Worm (Caenorhabditis elegans) whole organism, mixed stage, embryonic: ENCODE data around the gene T19D2.3.

Source experiments
- M03D4.4 ChIP-seq: sonication (generic microtip); optimal IDR thresholded peaks from 2 replicates; lab custom pipeline; 2017; ENCODE audit warnings: mild to moderate bottlenecking, missing genetic modification characterization, missing compliant biosample characterization
- bed-3 ChIP-seq: fragments of 200-800 bp; sonication (Bioruptor generic); optimal IDR thresholded peaks from 3 replicates; lab custom pipeline; 2018; ENCODE audit warnings: mild to moderate bottlenecking, missing genetic modification characterization, moderate library complexity, missing compliant biosample characterization
- blmp-1 ChIP-seq: fragments of 150-350 bp; optimal IDR thresholded peaks from 2 replicates; lab custom pipeline; 2014; ENCODE audit warnings: missing biosample characterization, missing genetic modification characterization
- ceh-39 ChIP-seq: fragments of 150-350 bp; optimal IDR thresholded peaks from 2 replicates; lab custom pipeline; 2014; ENCODE audit warnings: missing biosample characterization, missing genetic modification characterization
- ceh-43 ChIP-seq: fragments of 200-800 bp; sonication (Bioruptor generic); optimal IDR thresholded peaks from 2 replicates; lab custom pipeline; 2018; ENCODE audit warnings: mild to moderate bottlenecking, missing genetic modification characterization, moderate library complexity, missing compliant biosample characterization
- ceh-83 ChIP-seq: fragments of 200-800 bp; sonication (Bioruptor generic); optimal IDR thresholded peaks from 2 replicates; lab custom pipeline; 2018; ENCODE audit warnings: mild to moderate bottlenecking, missing genetic modification characterization, missing compliant biosample characterization
- ces-1 ChIP-seq: fragments of 150-350 bp; optimal IDR thresholded peaks from 2 replicates; lab custom pipeline; 2014; ENCODE audit warnings: missing biosample characterization, missing genetic modification reagents, missing genetic modification characterization
- cnd-1 ChIP-seq: fragments of 200-800 bp; sonication (Bioruptor generic); optimal IDR thresholded peaks from 2 replicates; lab custom pipeline; 2018; ENCODE audit warnings: mild to moderate bottlenecking, missing genetic modification characterization, missing compliant biosample characterization
- drap-1 ChIP-seq: fragments of 200-800 bp; sonication (Bioruptor generic); optimal IDR thresholded peaks from 3 replicates; lab custom pipeline; 2018; ENCODE audit warnings: mild to moderate bottlenecking, missing genetic modification characterization, missing compliant biosample characterization
- elt-1 ChIP-seq: sonication (generic microtip); optimal IDR thresholded peaks from 2 replicates; lab custom pipeline; 2017; ENCODE audit warnings: missing genetic modification characterization, mild to moderate bottlenecking, missing compliant biosample characterization, antibody characterized with exemption, moderate library complexity, borderline replicate concordance; ENCODE audit not compliant: insufficient read depth
- elt-3 ChIP-seq: fragments of 150-350 bp; optimal IDR thresholded peaks from 2 replicates; lab custom pipeline; 2014; ENCODE audit warnings: missing biosample characterization, missing genetic modification characterization
- ham-2 ChIP-seq: fragments of 200-800 bp; sonication (Bioruptor generic); optimal IDR thresholded peaks from 2 replicates; lab custom pipeline; 2018; ENCODE audit warnings: mild to moderate bottlenecking, missing genetic modification characterization, missing compliant biosample characterization
- hlh-1 ChIP-seq: fragments of 150-350 bp; optimal IDR thresholded peaks from 2 replicates; lab custom pipeline; 2014; ENCODE audit warnings: missing biosample characterization, missing genetic modification reagents, missing genetic modification characterization
- lin-13 ChIP-seq: fragments of 150-350 bp; optimal IDR thresholded peaks from 2 replicates; lab custom pipeline; 2014; ENCODE audit warnings: missing biosample characterization, missing genetic modification characterization
- lin-32 ChIP-seq: fragments of 200-800 bp; sonication (Bioruptor generic); optimal IDR thresholded peaks from 2 replicates; lab custom pipeline; 2018; ENCODE audit warnings: mild to moderate bottlenecking, missing genetic modification characterization, missing compliant biosample characterization
- lsy-2 ChIP-seq: fragments of 150-350 bp; optimal IDR thresholded peaks from 2 replicates; lab custom pipeline; 2014; ENCODE audit warnings: missing biosample characterization, missing genetic modification characterization
- mab-5 ChIP-seq: fragments of 150-350 bp; optimal IDR thresholded peaks from 2 replicates; lab custom pipeline; 2014; ENCODE audit warnings: missing biosample characterization, missing genetic modification characterization
- mep-1 ChIP-seq: fragments of 150-350 bp; optimal IDR thresholded peaks from 2 replicates; lab custom pipeline; 2017; ENCODE audit warnings: missing biosample characterization, missing genetic modification reagents, missing genetic modification characterization, inconsistent platforms
- mls-2 ChIP-seq: sonication (generic microtip); optimal IDR thresholded peaks from 2 replicates; lab custom pipeline; 2016; ENCODE audit warnings: mild to moderate bottlenecking, missing genetic modification characterization, moderate library complexity, missing compliant biosample characterization
- nhr-12 ChIP-seq: fragments of 150-350 bp; optimal IDR thresholded peaks from 2 replicates; lab custom pipeline; 2014; ENCODE audit warnings: missing biosample characterization, missing genetic modification characterization
- nhr-237 ChIP-seq: fragments of 150-350 bp; optimal IDR thresholded peaks from 2 replicates; lab custom pipeline; 2014; ENCODE audit warnings: missing biosample characterization, missing genetic modification characterization
- nhr-28 ChIP-seq: fragments of 150-350 bp; optimal IDR thresholded peaks from 2 replicates; lab custom pipeline; 2014; ENCODE audit warnings: missing biosample characterization, missing genetic modification characterization
- nhr-76 ChIP-seq: sonication (generic microtip); optimal IDR thresholded peaks from 2 replicates; lab custom pipeline; 2017; ENCODE audit warnings: missing biosample characterization, missing genetic modification characterization
- pha-4 ChIP-seq: fragments of 150-350 bp; optimal IDR thresholded peaks from 2 replicates; lab custom pipeline; 2018; ENCODE audit warnings: missing biosample characterization, missing genetic modification reagents, missing genetic modification characterization
- sem-2 ChIP-seq: fragments of 200-800 bp; sonication (Bioruptor generic); optimal IDR thresholded peaks from 2 replicates; lab custom pipeline; 2018; ENCODE audit warnings: mild to moderate bottlenecking, missing genetic modification characterization, missing compliant biosample characterization
- snpc-4 ChIP-seq: fragments of 150-350 bp; optimal IDR thresholded peaks from 2 replicates; lab custom pipeline; 2014; ENCODE audit warnings: missing biosample characterization, missing genetic modification characterization
- sptf-1 ChIP-seq: sonication (generic microtip); optimal IDR thresholded peaks from 2 replicates; lab custom pipeline; 2017; ENCODE audit warnings: mild to moderate bottlenecking, missing genetic modification characterization, moderate library complexity, missing compliant biosample characterization
- tbx-8 ChIP-seq: fragments of 200-800 bp; sonication (Bioruptor generic); optimal IDR thresholded peaks from 2 replicates; lab custom pipeline; 2018; ENCODE audit warnings: mild to moderate bottlenecking, missing genetic modification characterization, moderate library complexity, missing compliant biosample characterization
- unc-39 ChIP-seq: fragments of 150-350 bp; optimal IDR thresholded peaks from 2 replicates; lab custom pipeline; 2014; ENCODE audit warnings: missing biosample characterization, missing genetic modification characterization
- unc-62 ChIP-seq: fragments of 150-350 bp; optimal IDR thresholded peaks from 2 replicates; lab custom pipeline; 2014; ENCODE audit warnings: missing biosample characterization, missing genetic modification reagents, missing genetic modification characterization
- zip-8 ChIP-seq: fragments of 150-350 bp; optimal IDR thresholded peaks from 2 replicates; lab custom pipeline; 2014; ENCODE audit warnings: missing biosample characterization, missing genetic modification characterization
- ztf-11 ChIP-seq: fragments of 150-350 bp; optimal IDR thresholded peaks from 2 replicates; lab custom pipeline; 2014; ENCODE audit warnings: missing biosample characterization, missing genetic modification characterization

The T19D2.3 gene

ce11 chrX:3915748-3916147, 23.3 kb upstream of the T19D2.3 start, which contains the start of gene idpp-9:
Gene idpp-9 (minus strand): TSS chrX:3915848.
- no peak for TF ChIP-seq ces-1 (GFP tag; lab: Kevin White, UChicago)
- TF ChIP-seq pha-4 = no peak
- TF ChIP-seq tbx-8 (GFP tag; lab: Kevin White, UChicago) = no peak
- TF ChIP-seq mep-1 = no peak
- TF ChIP-seq cnd-1 (tag; lab: Kevin White, UChicago) = no peak
- TF ChIP-seq mab-5 (tag; lab: Kevin White, UChicago) = no peak
- no peak for TF ChIP-seq ztf-11 (tag; lab: Kevin White, UChicago)
- no peak for TF ChIP-seq blmp-1 (tag; lab: Kevin White, UChicago)
- TF ChIP-seq hlh-1 (tag; lab: Kevin White, UChicago) = no peak
- TF ChIP-seq snpc-4 (tag; lab: Kevin White, UChicago) = no peak
- no peak for TF ChIP-seq lin-13
- no peak for TF ChIP-seq drap-1
- no peak for TF ChIP-seq mls-2 (tag; lab: Kevin White, UChicago)
- TF ChIP-seq unc-39 (tag; lab: Kevin White, UChicago) = no peak
- no peak for TF ChIP-seq nhr-12 (tag; lab: Kevin White, UChicago)
- TF ChIP-seq ceh-43 = no peak
- no peak for TF ChIP-seq nhr-28 (tag; lab: Kevin White, UChicago)
- no peak for TF ChIP-seq ceh-83 (GFP tag; lab: Kevin White, UChicago)

ce11 chrX:3917013-3917412, 22.0 kb upstream of the T19D2.3 start, which contains the start of gene T22B2.3:
Gene T22B2.3 (plus strand): TSS chrX:3917313.
- TF ChIP-seq elt-3 (tag; lab: Kevin White, UChicago) = no peak
- TF ChIP-seq tbx-8 (GFP tag; lab: Kevin White, UChicago) = no peak
- no peak for TF ChIP-seq ham-2
- no peak for TF ChIP-seq M03D4.4
- no peak for TF ChIP-seq ztf-11 (tag; lab: Kevin White, UChicago)
- no peak for TF ChIP-seq nhr-76 (tag; lab: Kevin White, UChicago)
- no peak for TF ChIP-seq lin-13
- TF ChIP-seq cnd-1 (tag; lab: Kevin White, UChicago) = no peak
- TF ChIP-seq snpc-4 (tag; lab: Kevin White, UChicago) = no peak
- no peak for TF ChIP-seq pha-4
- no peak for TF ChIP-seq lin-32 (GFP tag; lab: Kevin White, UChicago)
- no peak for TF ChIP-seq nhr-12 (tag; lab: Kevin White, UChicago)
- no peak for TF ChIP-seq mep-1
- TF ChIP-seq, all 35 proteins: peak for 0

- TF ChIP-seq elt-3 (tag; lab: Kevin White, UChicago) = no peak
- no peak for TF ChIP-seq nhr-237
- TF ChIP-seq lin-32 (GFP tag; lab: Kevin White, UChicago) = no peak
- TF ChIP-seq zip-8 (tag; lab: Kevin White, UChicago) = no peak
These were observed 20.9 kb upstream of the T19D2.3 start for ce11 chrX:3918182-3918581.

- TF ChIP-seq elt-1 (tag; lab: Kevin White, UChicago) (no peak), mep-1 (no peak), lin-13 (no peak), sptf-1 (tag; lab: Kevin White, UChicago) (no peak), bed-3 (no peak), ceh-39 (no peak), unc-62 (no peak), snpc-4 (tag; lab: Kevin White, UChicago) (no peak), M03D4.4 (no peak), blmp-1 (tag; lab: Kevin White, UChicago) (no peak)
These were observed 19.4 kb upstream of the T19D2.3 start for ce11 chrX:3919689-3920088.

ce11 chrX:3920101-3920500, 18.9 kb upstream of the T19D2.3 start, which contains the start of gene T22B2.2:
Gene T22B2.2 (plus strand): TSS chrX:3920401.
- TF ChIP-seq lsy-2 (tag; lab: Kevin White, UChicago) (no peak), ceh-39 (no peak), sem-2 (GFP tag; lab: Kevin White, UChicago) (no peak), nhr-28 (tag; lab: Kevin White, UChicago) (no peak)
